Worm (Caenorhabditis elegans) whole organism, L2 larva: ENCODE measurements around the gene nhr-123.
A peak's percentile ranks its signal among the peaks of the same experiment; 100 is the strongest.

ENCODE experiments used
- F13H6.1 ChIP-seq: sonication (generic microtip); optimal IDR thresholded peaks from 2 replicates; lab custom pipeline; 2016; ENCODE audit warnings: missing genetic modification characterization, missing compliant biosample characterization
- R02D3.7 ChIP-seq: fragments of 150-350 bp; optimal IDR thresholded peaks from 2 replicates; lab custom pipeline; 2014; ENCODE audit warnings: missing biosample characterization, missing genetic modification characterization
- Y55F3AM.14 ChIP-seq: fragments of 200-800 bp; sonication (Bioruptor generic); optimal IDR thresholded peaks from 2 replicates; lab custom pipeline; 2018; ENCODE audit warnings: mild to moderate bottlenecking, missing genetic modification characterization, missing compliant biosample characterization
- aly-2 ChIP-seq: fragments of 150-350 bp; optimal IDR thresholded peaks from 2 replicates; lab custom pipeline; 2014; ENCODE audit warnings: missing biosample characterization, missing genetic modification characterization
- blmp-1 ChIP-seq: sonication (generic microtip); optimal IDR thresholded peaks from 2 replicates; lab custom pipeline; 2017; ENCODE audit warnings: missing genetic modification characterization, mild to moderate bottlenecking, missing compliant biosample characterization, antibody characterized with exemption, moderate library complexity; ENCODE audit not compliant: insufficient read depth
- ceh-16 ChIP-seq: fragments of 150-350 bp; optimal IDR thresholded peaks from 2 replicates; lab custom pipeline; 2014; ENCODE audit warnings: missing biosample characterization, missing genetic modification characterization
- ceh-82 ChIP-seq: fragments of 150-350 bp; optimal IDR thresholded peaks from 2 replicates; lab custom pipeline; 2014; ENCODE audit warnings: missing biosample characterization, missing genetic modification characterization
- crh-2 ChIP-seq: sonication (generic microtip); optimal IDR thresholded peaks from 2 replicates; lab custom pipeline; 2017; ENCODE audit warnings: missing biosample characterization, missing genetic modification characterization
- dmd-4 ChIP-seq: sonication (generic microtip); optimal IDR thresholded peaks from 2 replicates; lab custom pipeline; 2017; ENCODE audit warnings: missing biosample characterization, missing genetic modification characterization
- elt-1 ChIP-seq: fragments of 150-350 bp; optimal IDR thresholded peaks from 2 replicates; lab custom pipeline; 2014; ENCODE audit warnings: missing biosample characterization, missing genetic modification characterization
- fos-1 ChIP-seq: fragments of 150-350 bp; optimal IDR thresholded peaks from 2 replicates; lab custom pipeline; 2014; ENCODE audit warnings: missing biosample characterization, missing genetic modification characterization
- gmeb-1 ChIP-seq: fragments of 150-350 bp; optimal IDR thresholded peaks from 2 replicates; lab custom pipeline; 2014; ENCODE audit warnings: missing biosample characterization, missing genetic modification characterization
- lin-39 ChIP-seq: fragments of 150-350 bp; optimal IDR thresholded peaks from 2 replicates; lab custom pipeline; 2014; ENCODE audit warnings: missing biosample characterization, missing genetic modification reagents, missing genetic modification characterization
- mab-5 ChIP-seq: fragments of 150-350 bp; optimal IDR thresholded peaks from 2 replicates; lab custom pipeline; 2014; ENCODE audit warnings: missing biosample characterization, missing genetic modification characterization
- mdl-1 ChIP-seq, 2 experiments: fragments of 150-350 bp in 1 of 2; sonication (generic microtip) in 1 of 2; optimal IDR thresholded peaks; 2 replicates each; lab custom pipeline; 2017; ENCODE audit warnings: missing biosample characterization in 2 of 2, missing genetic modification characterization in 2 of 2
- nhr-10 ChIP-seq: sonication (generic microtip); optimal IDR thresholded peaks from 2 replicates; lab custom pipeline; 2017; ENCODE audit warnings: missing biosample characterization, missing genetic modification characterization
- nhr-11 ChIP-seq: fragments of 150-350 bp; optimal IDR thresholded peaks from 2 replicates; lab custom pipeline; 2014; ENCODE audit warnings: missing biosample characterization, missing genetic modification characterization
- nhr-25 ChIP-seq: fragments of 150-350 bp; sonication (generic microtip); optimal IDR thresholded peaks from 3 replicates; lab custom pipeline; 2014; ENCODE audit warnings: missing biosample characterization, missing genetic modification characterization
- nhr-6 ChIP-seq: fragments of 150-350 bp; optimal IDR thresholded peaks from 2 replicates; lab custom pipeline; 2014; ENCODE audit warnings: missing biosample characterization, missing genetic modification characterization
- nhr-77 ChIP-seq: fragments of 150-350 bp; optimal IDR thresholded peaks from 2 replicates; lab custom pipeline; 2014; ENCODE audit warnings: missing biosample characterization, missing genetic modification characterization
- peb-1 ChIP-seq: fragments of 150-350 bp; optimal IDR thresholded peaks from 2 replicates; lab custom pipeline; 2014; ENCODE audit warnings: missing biosample characterization, missing genetic modification characterization
- sem-4 ChIP-seq: fragments of 150-350 bp; optimal IDR thresholded peaks from 2 replicates; lab custom pipeline; 2014; ENCODE audit warnings: missing biosample characterization, missing genetic modification reagents, missing genetic modification characterization
- skn-1 ChIP-seq: sonication (generic microtip); optimal IDR thresholded peaks from 2 replicates; lab custom pipeline; 2017; ENCODE audit warnings: missing biosample characterization, missing genetic modification characterization
- sma-9 ChIP-seq, 2 experiments: fragments of 150-350 bp in 1 of 2; sonication (generic microtip) in 1 of 2; optimal IDR thresholded peaks; 2 replicates each; lab custom pipeline; 2014 to 2016; ENCODE audit warnings: missing genetic modification characterization in 2 of 2, mild to moderate bottlenecking in 1 of 2, missing biosample characterization in 1 of 2, missing compliant biosample characterization in 1 of 2, missing genetic modification reagents in 1 of 2, moderate library complexity in 1 of 2
- snpc-4 ChIP-seq: fragments of 150-350 bp; optimal IDR thresholded peaks from 2 replicates; lab custom pipeline; 2014; ENCODE audit warnings: missing biosample characterization, missing genetic modification characterization
- unc-55 ChIP-seq: fragments of 150-350 bp; sonication (generic microtip); optimal IDR thresholded peaks from 3 replicates; lab custom pipeline; 2014; ENCODE audit warnings: missing biosample characterization, missing genetic modification reagents, missing genetic modification characterization
- unc-62 ChIP-seq: fragments of 150-350 bp; optimal IDR thresholded peaks from 2 replicates; lab custom pipeline; 2014; ENCODE audit warnings: missing biosample characterization, missing genetic modification reagents, missing genetic modification characterization
- zag-1 ChIP-seq: fragments of 150-350 bp; optimal IDR thresholded peaks from 2 replicates; lab custom pipeline; 2014; ENCODE audit warnings: missing biosample characterization, missing genetic modification characterization
- ztf-1 ChIP-seq: fragments of 200-800 bp; sonication (Bioruptor generic); conservative IDR thresholded peaks from 2 replicates; pipeline ENCODE4 v1.3.6; 2022; ENCODE audit warnings: missing genetic modification characterization, missing compliant biosample characterization
- ztf-4 ChIP-seq: fragments of 150-350 bp; optimal IDR thresholded peaks from 2 replicates; lab custom pipeline; 2014; ENCODE audit warnings: missing biosample characterization, missing genetic modification characterization

Gene nhr-123

ce11 chrV:467507-467906 is 16.3 kb downstream of the nhr-123 start:
- TF ChIP-seq nhr-10 (tag; lab: Kevin White, UChicago) (no peak), gmeb-1 (tag; lab: Kevin White, UChicago) (no peak), nhr-11 (tag; lab: Kevin White, UChicago) (no peak), mdl-1 (tag; optimal IDR thresholded peaks at IDR 0.05; lab: Kevin White, UChicago) (no peak), sem-4 (tag; lab: Kevin White, UChicago) (no peak), R02D3.7 (tag; lab: Kevin White, UChicago) (no peak), zag-1 (tag; lab: Kevin White, UChicago) (no peak), sma-9 (GFP tag; optimal IDR thresholded peaks at IDR 0.05; lab: Kevin White, UChicago) (no peak), sma-9 (tag; optimal IDR thresholded peaks at IDR 0.05; lab: Kevin White, UChicago) (no peak), aly-2 (no peak), unc-62 (no peak), blmp-1 (tag; lab: Kevin White, UChicago) (no peak), unc-55 (GFP tag; lab: Kevin White, UChicago) (no peak), ceh-16 (tag; lab: Kevin White, UChicago) (no peak), Y55F3AM.14 (GFP tag; lab: Kevin White, UChicago) (no peak), ztf-1 (GFP tag; lab: Robert Waterston, UW) (no peak), nhr-77 (tag; lab: Kevin White, UChicago) (no peak), peb-1 (tag; lab: Kevin White, UChicago) (no peak), F13H6.1 (tag; lab: Kevin White, UChicago) (no peak), ztf-4 (tag; lab: Kevin White, UChicago) (no peak)
- TF ChIP-seq, all 48 proteins: peak for 0

ce11 chrV:468460-468859 is 17.2 kb downstream of the nhr-123 start, which contains the start of gene srbc-57:
TSS of gene srbc-57 (minus strand) at chrV:468560.
- TF ChIP-seq ceh-82 (tag; lab: Kevin White, UChicago) (no peak), dmd-4 (tag; lab: Kevin White, UChicago) (no peak), blmp-1 (tag; lab: Kevin White, UChicago) (no peak), R02D3.7 (tag; lab: Kevin White, UChicago) (no peak), lin-39 (tag; lab: Kevin White, UChicago) (no peak), ceh-16 (tag; lab: Kevin White, UChicago) (no peak), nhr-6 (tag; lab: Kevin White, UChicago) (no peak), mab-5 (no peak), snpc-4 (tag; lab: Kevin White, UChicago) (no peak), ztf-4 (tag; lab: Kevin White, UChicago) (no peak)

ce11 chrV:472589-472988 is 21.3 kb downstream of the nhr-123 start, which contains the start of gene srt-31:
TSS of gene srt-31 (plus strand) at chrV:472889.
- TF ChIP-seq nhr-10 (tag; lab: Kevin White, UChicago) (no peak), gmeb-1 (tag; lab: Kevin White, UChicago) (no peak), snpc-4 (tag; lab: Kevin White, UChicago) (no peak), dmd-4 (tag; lab: Kevin White, UChicago) (no peak), elt-1 (no peak), unc-55 (GFP tag; lab: Kevin White, UChicago) (no peak), ztf-1 (GFP tag; lab: Robert Waterston, UW) (no peak), Y55F3AM.14 (GFP tag; lab: Kevin White, UChicago) (no peak)
- TF ChIP-seq, all 48 proteins: peak for 0

- TF ChIP-seq nhr-77 (tag; lab: Kevin White, UChicago) (no peak), skn-1 (tag; lab: Kevin White, UChicago) (no peak), sma-9 (GFP tag; optimal IDR thresholded peaks at IDR 0.05; lab: Kevin White, UChicago) (peak; percentile 43), sma-9 (tag; optimal IDR thresholded peaks at IDR 0.05; lab: Kevin White, UChicago) (no peak), nhr-25 (no peak), fos-1 (peak; percentile 79), crh-2 (tag; lab: Kevin White, UChicago) (peak; percentile 26)
These were observed 23.3 kb downstream of the nhr-123 start, which contains the start of gene nhr-99 for ce11 chrV:474516-474915. TSS of gene nhr-99 (plus strand) at chrV:474778.

ce11 chrV:477664-478212 is 26.5 kb downstream of the nhr-123 start, which contains the start of gene nhr-55:
TSS of gene nhr-55 (plus strand) at chrV:478162.
- TF ChIP-seq crh-2 (tag; lab: Kevin White, UChicago) (peak; percentile 44), fos-1 (peak; percentile 93), mdl-1 (tag; optimal IDR thresholded peaks at IDR 0.05; lab: Kevin White, UChicago) (no peak), sma-9 (GFP tag; optimal IDR thresholded peaks at IDR 0.05; lab: Kevin White, UChicago) (peak; percentile 53), sma-9 (tag; optimal IDR thresholded peaks at IDR 0.05; lab: Kevin White, UChicago) (no peak)
